Worm (Caenorhabditis elegans) whole organism, young adult: ENCODE data around the gene Y50E8A.12.

Experiments used
- B0035.1 ChIP-seq: sonication (generic microtip); optimal IDR thresholded peaks from 2 replicates; lab custom pipeline; 2016; ENCODE audit warnings: missing genetic modification characterization, mild to moderate bottlenecking, missing compliant biosample characterization, missing genotype, missing genetic modification reagents
- F10E7.11 ChIP-seq: sonication (generic microtip); optimal IDR thresholded peaks from 2 replicates; lab custom pipeline; 2017; ENCODE audit warnings: mild to moderate bottlenecking, missing genetic modification characterization, moderate library complexity, missing compliant biosample characterization
- F23B12.7 ChIP-seq: sonication (generic microtip); optimal IDR thresholded peaks from 2 replicates; lab custom pipeline; 2017; ENCODE audit warnings: missing genetic modification characterization, mild to moderate bottlenecking, missing compliant biosample characterization, antibody characterized with exemption, moderate library complexity; ENCODE audit not compliant: insufficient read depth
- F57A8.1 ChIP-seq: fragments of 200-800 bp; sonication (Bioruptor generic); optimal IDR thresholded peaks from 2 replicates; lab custom pipeline; 2018; ENCODE audit warnings: mild to moderate bottlenecking, missing genetic modification characterization, moderate library complexity, missing compliant biosample characterization
- K11D2.4 ChIP-seq: fragments of 200-800 bp; sonication (Bioruptor generic); IDR thresholded peaks from 2 replicates; pipeline ENCODE4 v1.3.6; 2022; ENCODE audit warnings: missing genetic modification reagents, missing genetic modification characterization, missing compliant biosample characterization
- T07F8.4 ChIP-seq: sonication (generic microtip); optimal IDR thresholded peaks from 2 replicates; lab custom pipeline; 2016; ENCODE audit warnings: mild to moderate bottlenecking, missing genetic modification characterization, moderate library complexity, missing compliant biosample characterization
- Y56A3A.18 ChIP-seq: fragments of 200-800 bp; sonication (Bioruptor generic); IDR thresholded peaks from 2 replicates; pipeline ENCODE4 v1.3.6; 2022; ENCODE audit warnings: missing genetic modification reagents, missing genetic modification characterization, missing compliant biosample characterization
- akir-1 ChIP-seq: fragments of 200-800 bp; sonication (Bioruptor generic); optimal IDR thresholded peaks from 2 replicates; lab custom pipeline; 2018; ENCODE audit warnings: mild to moderate bottlenecking, missing genetic modification characterization, moderate library complexity, missing compliant biosample characterization
- ama-1 ChIP-seq, 3 experiments: fragments of 150-350 bp in 1 of 3; sonication (generic microtip) in 2 of 3; optimal IDR thresholded peaks; 2 replicates each; lab custom pipeline; 2014 to 2018; ENCODE audit warnings: missing biosample characterization in 2 of 3, missing genetic modification characterization in 2 of 3, missing genetic modification reagents in 2 of 3
- cebp-1 ChIP-seq, 2 experiments: fragments of 200-800 bp in 1 of 2; sonication (Bioruptor generic) in 1 of 2; sonication (generic microtip) in 1 of 2; IDR thresholded peaks in 1 of 2; optimal IDR thresholded peaks in 1 of 2; 2 replicates each; pipeline versions ENCODE4 v1.3.6 to Lab custom; 2017 to 2022; ENCODE audit warnings: missing compliant biosample characterization in 2 of 2, missing genetic modification characterization in 2 of 2, mild to moderate bottlenecking in 1 of 2, missing genetic modification reagents in 1 of 2, moderate library complexity in 1 of 2
- ceh-40 ChIP-seq: fragments of 200-800 bp; sonication (Bioruptor generic); IDR thresholded peaks from 2 replicates; pipeline ENCODE4 v1.3.6; 2022; ENCODE audit warnings: missing genetic modification characterization, missing compliant biosample characterization
- ceh-58 ChIP-seq: fragments of 200-800 bp; sonication (Bioruptor generic); IDR thresholded peaks from 2 replicates; pipeline ENCODE4 v1.3.6; 2022; ENCODE audit warnings: missing genetic modification characterization, missing compliant biosample characterization
- egrh-3 ChIP-seq: fragments of 200-800 bp; sonication (Bioruptor generic); IDR thresholded peaks from 2 replicates; pipeline ENCODE4 v1.3.6; 2022; ENCODE audit warnings: missing genetic modification reagents, missing genetic modification characterization, missing compliant biosample characterization
- hmg-1.2 ChIP-seq: fragments of 200-800 bp; sonication (Bioruptor generic); IDR thresholded peaks from 2 replicates; pipeline ENCODE4 v1.3.6; 2022; ENCODE audit warnings: missing genetic modification reagents, missing genetic modification characterization, missing compliant biosample characterization
- let-607 ChIP-seq, 2 experiments: fragments of 200-800 bp in 1 of 2; sonication (Bioruptor generic) in 1 of 2; sonication (generic microtip) in 1 of 2; optimal IDR thresholded peaks; 2 replicates each; lab custom pipeline; 2016 to 2018; ENCODE audit warnings: mild to moderate bottlenecking in 2 of 2, missing compliant biosample characterization in 2 of 2, missing genetic modification characterization in 2 of 2, moderate library complexity in 2 of 2, missing genotype in 1 of 2
- lin-26 ChIP-seq: fragments of 200-800 bp; sonication (Bioruptor generic); IDR thresholded peaks from 2 replicates; pipeline ENCODE4 v1.3.6; 2022; ENCODE audit warnings: missing genetic modification reagents, missing genetic modification characterization, missing compliant biosample characterization
- lsl-1 ChIP-seq: fragments of 200-800 bp; sonication (Bioruptor generic); optimal IDR thresholded peaks from 2 replicates; lab custom pipeline; 2018; ENCODE audit warnings: mild to moderate bottlenecking, missing genetic modification characterization, moderate library complexity, missing compliant biosample characterization
- nhr-27 ChIP-seq: fragments of 200-800 bp; sonication (Bioruptor generic); optimal IDR thresholded peaks from 2 replicates; lab custom pipeline; 2018; ENCODE audit warnings: mild to moderate bottlenecking, missing genetic modification characterization, moderate library complexity, missing compliant biosample characterization
- nhr-80 ChIP-seq: sonication (generic microtip); optimal IDR thresholded peaks from 2 replicates; lab custom pipeline; 2016; ENCODE audit warnings: missing genetic modification characterization, missing compliant biosample characterization
- pbrm-1 ChIP-seq: fragments of 200-800 bp; sonication (Bioruptor generic); IDR thresholded peaks from 2 replicates; pipeline ENCODE4 v1.3.6; 2022; ENCODE audit warnings: missing genetic modification reagents, missing genetic modification characterization, missing compliant biosample characterization
- repo-1 ChIP-seq: sonication (generic microtip); optimal IDR thresholded peaks from 2 replicates; lab custom pipeline; 2017; ENCODE audit warnings: mild to moderate bottlenecking, missing genetic modification characterization, missing compliant biosample characterization
- snpc-1.1 ChIP-seq: sonication (generic microtip); optimal IDR thresholded peaks from 2 replicates; lab custom pipeline; 2017; ENCODE audit warnings: missing genetic modification characterization, mild to moderate bottlenecking, missing compliant biosample characterization, antibody characterized with exemption, moderate library complexity, missing genotype, missing genetic modification reagents; ENCODE audit not compliant: insufficient read depth
- snpc-3.4 ChIP-seq: sonication (generic microtip); optimal IDR thresholded peaks from 2 replicates; lab custom pipeline; 2017; ENCODE audit warnings: missing genetic modification characterization, mild to moderate bottlenecking, missing compliant biosample characterization, antibody characterized with exemption, moderate library complexity, missing genotype, missing genetic modification reagents
- snpc-4 ChIP-seq, 5 experiments: fragments of 150-350 bp in 1 of 5; sonication (generic microtip) in 4 of 5; optimal IDR thresholded peaks; 2 replicates each; lab custom pipeline; 2014 to 2018; ENCODE audit warnings: missing genetic modification characterization in 5 of 5, missing biosample characterization in 3 of 5, antibody characterized with exemption in 2 of 5, mild to moderate bottlenecking in 2 of 5, missing compliant biosample characterization in 2 of 5, missing genotype in 2 of 5, moderate library complexity in 2 of 5, missing genetic modification reagents in 1 of 5
- tlf-1 ChIP-seq: fragments of 200-800 bp; sonication (Bioruptor generic); optimal IDR thresholded peaks from 2 replicates; lab custom pipeline; 2018; ENCODE audit warnings: mild to moderate bottlenecking, missing genetic modification characterization, missing compliant biosample characterization
- unc-130 ChIP-seq: sonication (generic microtip); optimal IDR thresholded peaks from 2 replicates; lab custom pipeline; 2016; ENCODE audit warnings: missing genetic modification reagents, missing genetic modification characterization, missing compliant biosample characterization
- ztf-18 ChIP-seq: sonication (generic microtip); optimal IDR thresholded peaks from 2 replicates; lab custom pipeline; 2016; ENCODE audit warnings: missing genotype, mild to moderate bottlenecking, missing genetic modification characterization, missing compliant biosample characterization
- ztf-25 ChIP-seq: fragments of 200-800 bp; sonication (Bioruptor generic); IDR thresholded peaks from 2 replicates; pipeline ENCODE4 v1.3.6; 2022; ENCODE audit warnings: missing genetic modification reagents, missing genetic modification characterization, missing compliant biosample characterization
- ztf-6 ChIP-seq: fragments of 200-800 bp; sonication (Bioruptor generic); IDR thresholded peaks from 2 replicates; pipeline ENCODE4 v1.3.6; 2022; ENCODE audit warnings: missing genetic modification reagents, missing genetic modification characterization, missing compliant biosample characterization

Gene Y50E8A.12

ce11 chrV:14800402-14800801 is 16.4 kb upstream of the Y50E8A.12 start (continued):
- no peak for TF ChIP-seq unc-130
- TF ChIP-seq ztf-25 (GFP tag; lab: Robert Waterston, UW), result no peak
- TF ChIP-seq T07F8.4 (tag; lab: Kevin White, UChicago), result no peak
- TF ChIP-seq, all 124 proteins: peak for 0

- TF ChIP-seq hmg-1.2 (0 out of 2 replicates have a peak, but pooled peaks have one; percentile 9), snpc-1.1 (peak; percentile 5), snpc-4 (GFP tag; optimal IDR thresholded peaks at IDR 0.05; lab: Kevin White, UChicago) (no peak), snpc-4 (tag; optimal IDR thresholded peaks at IDR 0.05; lab: Kevin White, UChicago) (peak in 2 of 4 experiments; percentile 67 to 76), akir-1 (GFP tag; lab: Kevin White, UChicago) (no peak)
- TF ChIP-seq, all 124 proteins: peak for 3
Observed at ce11 chrV:14797886-14798285, 13.9 kb upstream of the Y50E8A.12 start.

- TF ChIP-seq tlf-1 (GFP tag; lab: Kevin White, UChicago) (no peak), snpc-3.4 (tag; lab: Kevin White, UChicago) (no peak), cebp-1 (GFP tag; IDR thresholded peaks at IDR 0.05; lab: Robert Waterston, UW) (no peak), cebp-1 (tag; optimal IDR thresholded peaks at IDR 0.05; lab: Kevin White, UChicago) (no peak), egrh-3 (GFP tag; lab: Robert Waterston, UW) (no peak), ama-1 (optimal IDR thresholded peaks at IDR 0.05; lab: Kevin White, UChicago) (no peak), ama-1 (GFP tag; optimal IDR thresholded peaks at IDR 0.05; lab: Kevin White, UChicago) (no peak), nhr-27 (no peak), K11D2.4 (GFP tag; lab: Robert Waterston, UW) (no peak), pbrm-1 (GFP tag; lab: Robert Waterston, UW) (no peak), lsl-1 (GFP tag; lab: Kevin White, UChicago) (no peak), ztf-18 (tag; lab: Kevin White, UChicago) (no peak), lin-26 (GFP tag; lab: Robert Waterston, UW) (no peak)
Observed at ce11 chrV:14793043-14793442, 9.0 kb upstream of the Y50E8A.12 start.

- TF ChIP-seq F57A8.1 (no peak), let-607 (tag; optimal IDR thresholded peaks at IDR 0.05; lab: Kevin White, UChicago) (no peak), Y56A3A.18 (no peak), ceh-40 (GFP tag; lab: Robert Waterston, UW) (no peak)
Observed at ce11 chrV:14792346-14792745, 8.3 kb upstream of the Y50E8A.12 start.

ce11 chrV:14791703-14792102 is 7.7 kb upstream of the Y50E8A.12 start:
- TF ChIP-seq B0035.1 (tag; lab: Kevin White, UChicago) (no peak), tlf-1 (GFP tag; lab: Kevin White, UChicago) (no peak), egrh-3 (GFP tag; lab: Robert Waterston, UW) (no peak), nhr-27 (no peak)

ce11 chrV:14790792-14791191 is 6.8 kb upstream of the Y50E8A.12 start:
- no peak for TF ChIP-seq nhr-80 (tag; lab: Kevin White, UChicago)
- no peak for TF ChIP-seq let-607 (tag; optimal IDR thresholded peaks at IDR 0.05; lab: Kevin White, UChicago)
- no peak for TF ChIP-seq F10E7.11
- no peak for TF ChIP-seq ztf-6 (GFP tag; lab: Robert Waterston, UW)
- no peak for TF ChIP-seq repo-1 (tag; lab: Kevin White, UChicago)
- no peak for TF ChIP-seq F23B12.7
- TF ChIP-seq ceh-58 (GFP tag; lab: Robert Waterston, UW), result no peak
- TF ChIP-seq tlf-1 (GFP tag; lab: Kevin White, UChicago), result no peak
- no peak for TF ChIP-seq F57A8.1
